Worm (Caenorhabditis elegans) whole organism, L3 larva: ENCODE data around the gene dcaf-13.

Experiments used
- R02D3.7 ChIP-seq: fragments of 150-350 bp; optimal IDR thresholded peaks from 2 replicates; lab custom pipeline; 2014; ENCODE audit warnings: missing biosample characterization, missing genetic modification characterization
- ZK546.5 ChIP-seq: sonication (generic microtip); optimal IDR thresholded peaks from 2 replicates; lab custom pipeline; 2017; ENCODE audit warnings: missing biosample characterization, missing genetic modification characterization
- ama-1 ChIP-seq: fragments of 150-350 bp; optimal IDR thresholded peaks from 2 replicates; lab custom pipeline; 2018
- ceh-16 ChIP-seq: sonication (generic microtip); optimal IDR thresholded peaks from 2 replicates; lab custom pipeline; 2017; ENCODE audit warnings: missing biosample characterization, missing genetic modification characterization
- ceh-28 ChIP-seq: fragments of 150-350 bp; optimal IDR thresholded peaks from 2 replicates; lab custom pipeline; 2014; ENCODE audit warnings: missing biosample characterization, missing genetic modification reagents, missing genetic modification characterization
- ceh-9 ChIP-seq: sonication (generic microtip); optimal IDR thresholded peaks from 2 replicates; lab custom pipeline; 2018; ENCODE audit warnings: missing biosample characterization, missing genetic modification characterization
- daf-12 ChIP-seq: fragments of 150-350 bp; optimal IDR thresholded peaks from 2 replicates; lab custom pipeline; 2014; ENCODE audit warnings: missing biosample characterization, missing genetic modification reagents, missing genetic modification characterization
- egl-5 ChIP-seq: fragments of 150-350 bp; optimal IDR thresholded peaks from 2 replicates; lab custom pipeline; 2017; ENCODE audit warnings: missing biosample characterization, missing genetic modification reagents, missing genetic modification characterization, inconsistent platforms
- elt-1 ChIP-seq: fragments of 150-350 bp; optimal IDR thresholded peaks from 2 replicates; lab custom pipeline; 2014; ENCODE audit warnings: missing biosample characterization, missing genetic modification characterization
- elt-2 ChIP-seq: sonication (generic microtip); optimal IDR thresholded peaks from 2 replicates; lab custom pipeline; 2016; ENCODE audit warnings: missing genetic modification reagents, mild to moderate bottlenecking, missing genetic modification characterization, missing compliant biosample characterization
- elt-3 ChIP-seq, 3 experiments: fragments of 150-350 bp in 1 of 3; sonication (generic microtip) in 2 of 3; optimal IDR thresholded peaks; 2 replicates in 2 of 3; 4 replicates in 1 of 3; lab custom pipeline; 2014 to 2017; ENCODE audit warnings: missing biosample characterization in 3 of 3, missing genetic modification characterization in 3 of 3
- eor-1 ChIP-seq, 2 experiments: fragments of 150-350 bp; optimal IDR thresholded peaks; 2 replicates each; lab custom pipeline; 2014 to 2018; ENCODE audit warnings: missing biosample characterization in 2 of 2, missing genetic modification characterization in 2 of 2
- fkh-10 ChIP-seq: sonication (generic microtip); optimal IDR thresholded peaks from 2 replicates; lab custom pipeline; 2017; ENCODE audit warnings: missing biosample characterization, missing genetic modification reagents, missing genetic modification characterization
- hmg-11 ChIP-seq: sonication (generic microtip); optimal IDR thresholded peaks from 2 replicates; lab custom pipeline; 2016; ENCODE audit warnings: missing genetic modification characterization, missing compliant biosample characterization
- lin-15B ChIP-seq: fragments of 150-350 bp; optimal IDR thresholded peaks from 2 replicates; lab custom pipeline; 2014; ENCODE audit warnings: missing biosample characterization, missing genetic modification characterization
- lsy-12 ChIP-seq: sonication (generic microtip); optimal IDR thresholded peaks from 2 replicates; lab custom pipeline; 2016; ENCODE audit warnings: mild to moderate bottlenecking, missing genetic modification characterization, missing compliant biosample characterization
- mml-1 ChIP-seq: fragments of 150-350 bp; sonication (generic microtip); optimal IDR thresholded peaks from 3 replicates; lab custom pipeline; 2014; ENCODE audit warnings: missing biosample characterization, missing genetic modification characterization
- nfya-1 ChIP-seq: sonication (generic microtip); optimal IDR thresholded peaks from 2 replicates; lab custom pipeline; 2017; ENCODE audit warnings: missing genetic modification characterization, mild to moderate bottlenecking, missing compliant biosample characterization, antibody characterized with exemption, moderate library complexity; ENCODE audit not compliant: insufficient read depth
- nhr-11 ChIP-seq: fragments of 150-350 bp; optimal IDR thresholded peaks from 2 replicates; lab custom pipeline; 2014; ENCODE audit warnings: missing biosample characterization, missing genetic modification characterization
- nhr-23 ChIP-seq: fragments of 150-350 bp; optimal IDR thresholded peaks from 2 replicates; lab custom pipeline; 2014; ENCODE audit warnings: missing biosample characterization, missing genetic modification reagents, missing genetic modification characterization
- nhr-237 ChIP-seq: fragments of 150-350 bp; optimal IDR thresholded peaks from 2 replicates; lab custom pipeline; 2014; ENCODE audit warnings: missing biosample characterization, missing genetic modification characterization
- nhr-25 ChIP-seq: sonication (generic microtip); optimal IDR thresholded peaks from 2 replicates; lab custom pipeline; 2017; ENCODE audit warnings: missing biosample characterization, missing genetic modification characterization
- nhr-28 ChIP-seq: fragments of 150-350 bp; optimal IDR thresholded peaks from 2 replicates; lab custom pipeline; 2014; ENCODE audit warnings: missing biosample characterization, missing genetic modification characterization
- nhr-43 ChIP-seq: sonication (generic microtip); optimal IDR thresholded peaks from 2 replicates; lab custom pipeline; 2016; ENCODE audit warnings: mild to moderate bottlenecking, missing genetic modification characterization, missing compliant biosample characterization; ENCODE audit not compliant: poor library complexity, severe bottlenecking
- nhr-67 ChIP-seq: fragments of 150-350 bp; optimal IDR thresholded peaks from 2 replicates; lab custom pipeline; 2014; ENCODE audit warnings: missing biosample characterization, missing genetic modification characterization
- nhr-76 ChIP-seq: fragments of 150-350 bp; sonication (generic microtip); optimal IDR thresholded peaks from 5 replicates; lab custom pipeline; 2014; ENCODE audit warnings: missing biosample characterization, missing genetic modification characterization
- nhr-77 ChIP-seq: fragments of 150-350 bp; optimal IDR thresholded peaks from 2 replicates; lab custom pipeline; 2014; ENCODE audit warnings: missing biosample characterization, missing genetic modification characterization
- pqm-1 ChIP-seq: fragments of 150-350 bp; optimal IDR thresholded peaks from 2 replicates; lab custom pipeline; 2017; ENCODE audit warnings: missing biosample characterization, missing genetic modification characterization, inconsistent platforms
- sea-2 ChIP-seq: fragments of 150-350 bp; sonication (generic microtip); optimal IDR thresholded peaks from 4 replicates; lab custom pipeline; 2014; ENCODE audit warnings: missing biosample characterization, missing genetic modification reagents, missing genetic modification characterization
- skn-1 ChIP-seq: fragments of 150-350 bp; optimal IDR thresholded peaks from 2 replicates; lab custom pipeline; 2014; ENCODE audit warnings: missing biosample characterization, missing genetic modification characterization
- snpc-4 ChIP-seq: fragments of 150-350 bp; optimal IDR thresholded peaks from 2 replicates; lab custom pipeline; 2014; ENCODE audit warnings: missing biosample characterization, missing genetic modification characterization
- tbx-2 ChIP-seq: sonication (generic microtip); optimal IDR thresholded peaks from 2 replicates; lab custom pipeline; 2016; ENCODE audit warnings: mild to moderate bottlenecking, missing genetic modification characterization, missing compliant biosample characterization
- unc-39 ChIP-seq: sonication (generic microtip); optimal IDR thresholded peaks from 4 replicates; lab custom pipeline; 2017; ENCODE audit warnings: missing biosample characterization, missing genetic modification characterization
- unc-62 ChIP-seq: fragments of 150-350 bp; sonication (generic microtip); optimal IDR thresholded peaks from 4 replicates; lab custom pipeline; 2014; ENCODE audit warnings: missing biosample characterization, missing genetic modification reagents, missing genetic modification characterization
- ztf-11 ChIP-seq: fragments of 150-350 bp; optimal IDR thresholded peaks from 2 replicates; lab custom pipeline; 2014; ENCODE audit warnings: missing biosample characterization, missing genetic modification characterization
- ztf-4 ChIP-seq: fragments of 150-350 bp; optimal IDR thresholded peaks from 2 replicates; lab custom pipeline; 2014; ENCODE audit warnings: missing biosample characterization, missing genetic modification characterization

dcaf-13 gene

DNA sequence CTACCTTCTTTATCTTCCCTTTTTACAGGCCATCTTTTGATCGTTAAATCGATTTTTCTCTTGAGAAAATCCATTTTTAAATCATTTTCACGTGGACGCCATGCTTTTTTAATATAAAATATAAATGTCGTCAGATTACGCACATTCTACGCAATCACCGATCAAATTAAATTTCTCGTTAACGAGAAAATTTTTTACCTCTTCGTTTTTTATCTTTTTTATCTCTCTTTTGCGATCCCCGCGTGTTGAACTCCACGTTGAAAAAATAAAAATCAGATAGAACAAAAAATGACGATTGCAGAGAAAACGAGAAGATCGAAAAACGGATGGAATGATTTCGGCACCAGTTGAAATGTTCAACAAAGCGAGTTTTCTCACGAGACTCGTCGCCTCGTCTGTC, 4.7 kb downstream of the dcaf-13 start, which contains the start of gene bpnt-1:
TSS of gene bpnt-1 (plus strand) at position 301 of the 400 bp plus-strand sequence.
- TF ChIP-seq tbx-2 (tag; lab: Kevin White, UChicago), result no peak
- peak; percentile 14 for TF ChIP-seq ceh-28

DNA sequence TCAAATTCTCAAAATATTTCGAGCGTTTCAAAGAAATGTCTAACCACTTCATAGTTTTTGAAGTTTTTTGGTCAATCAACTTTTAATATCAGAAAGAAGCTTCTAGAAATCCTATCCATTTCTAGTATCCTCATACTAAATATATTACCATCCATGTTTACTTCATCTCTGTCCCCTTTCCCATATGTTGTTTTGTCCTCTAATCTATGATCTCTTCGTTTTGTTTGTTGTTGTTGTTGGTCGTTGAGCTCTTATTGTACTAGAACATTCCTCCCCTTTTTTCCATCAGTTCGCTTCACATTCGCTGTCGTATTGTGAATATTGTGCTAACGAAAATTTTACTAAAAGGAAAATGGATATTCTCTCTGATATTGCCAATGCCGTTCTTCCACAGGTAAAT, 7.4 kb downstream of the dcaf-13 start, which contains the start of gene sod-5:
TSS of gene sod-5 (plus strand) at position 301 of the 400 bp plus-strand sequence.
- TF ChIP-seq nhr-237 (tag; lab: Kevin White, UChicago) (no peak), unc-39 (tag; lab: Kevin White, UChicago) (no peak), ceh-16 (tag; lab: Kevin White, UChicago) (no peak), sea-2 (GFP tag; lab: Kevin White, UChicago) (no peak), nhr-43 (no peak), daf-12 (tag; lab: Kevin White, UChicago) (no peak), nfya-1 (tag; lab: Kevin White, UChicago) (no peak), ztf-11 (no peak), ceh-28 (no peak)
- TF ChIP-seq, all 47 proteins: peak for 0

DNA sequence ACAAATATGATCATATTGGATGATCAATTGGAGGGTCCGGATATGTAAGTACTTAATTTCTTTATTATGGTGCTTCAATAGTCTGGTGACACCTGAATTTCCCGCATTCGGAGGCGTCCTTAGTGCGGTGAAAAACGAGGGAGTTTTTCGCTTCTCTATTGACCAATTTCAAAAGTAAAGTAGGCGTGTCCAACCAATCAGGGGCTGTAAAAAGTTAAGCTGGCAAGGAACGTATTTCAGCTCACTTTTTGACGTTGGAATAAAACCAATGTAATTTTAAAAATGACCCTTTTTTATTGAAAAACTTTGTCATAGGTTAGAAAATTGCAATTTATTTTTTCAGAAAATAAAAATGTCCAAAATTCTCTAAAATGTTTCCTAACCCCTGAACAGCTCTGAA, 15.1 kb downstream of the dcaf-13 start:
- TF ChIP-seq fkh-10 (GFP tag; lab: Kevin White, UChicago), result no peak
- TF ChIP-seq nfya-1 (tag; lab: Kevin White, UChicago), result peak; percentile 90
- TF ChIP-seq, all 47 proteins: peak for 1

DNA sequence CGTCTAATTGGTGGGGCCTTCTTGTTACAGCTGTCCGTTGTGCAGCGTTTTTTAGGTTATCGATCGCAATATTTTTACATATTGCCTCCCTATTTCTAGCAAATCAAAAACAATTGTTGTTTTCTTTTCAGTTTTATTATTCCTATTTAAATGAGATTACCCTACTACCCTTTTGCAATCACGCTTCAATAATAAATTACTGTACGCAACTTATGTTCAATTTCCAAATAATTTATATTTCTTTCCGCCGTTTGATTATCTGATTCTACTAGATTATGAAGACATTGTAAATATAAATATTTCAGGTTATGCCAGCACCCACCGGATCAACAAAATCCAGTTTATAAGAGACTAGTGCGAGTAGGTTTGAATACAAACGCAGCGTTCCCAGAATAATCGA, 19.3 kb downstream of the dcaf-13 start, which contains the start of gene ZK430.5:
TSS of gene ZK430.5 (plus strand) at position 301 of the 400 bp plus-strand sequence.
- TF ChIP-seq tbx-2 (tag; lab: Kevin White, UChicago) (no peak), nfya-1 (tag; lab: Kevin White, UChicago) (no peak), nhr-25 (tag; lab: Kevin White, UChicago) (no peak), nhr-76 (tag; lab: Kevin White, UChicago) (no peak), eor-1 (tag; optimal IDR thresholded peaks at IDR 0.05; lab: Kevin White, UChicago) (no peak), skn-1 (no peak), R02D3.7 (no peak), lin-15B (tag; lab: Kevin White, UChicago) (no peak), elt-1 (tag; lab: Kevin White, UChicago) (no peak), nhr-11 (no peak)

DNA sequence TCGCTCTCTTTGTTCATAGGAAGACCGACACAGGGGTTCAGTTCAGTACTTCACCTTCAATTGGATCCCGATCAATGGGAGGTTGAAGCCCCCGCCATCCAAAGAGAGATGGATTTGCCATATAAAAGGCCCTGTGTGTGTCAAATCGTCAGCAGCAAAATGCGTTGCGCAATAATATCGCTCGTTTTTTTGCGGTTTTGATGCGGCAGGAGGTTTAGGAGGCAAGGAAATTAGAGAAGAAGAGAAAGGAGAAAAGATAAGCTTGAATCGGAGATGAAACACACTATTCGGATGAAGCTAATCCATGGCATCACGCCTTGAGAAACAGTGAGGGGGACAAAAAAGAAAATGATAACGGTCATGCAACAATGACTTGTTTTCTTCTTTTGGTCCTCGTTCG, 30.3 kb downstream of the dcaf-13 start:
- TF ChIP-seq nhr-77 (tag; lab: Kevin White, UChicago) (no peak), lin-15B (tag; lab: Kevin White, UChicago) (no peak), mml-1 (tag; lab: Kevin White, UChicago) (no peak), nhr-28 (tag; lab: Kevin White, UChicago) (no peak), hmg-11 (tag; lab: Kevin White, UChicago) (no peak), pqm-1 (no peak), ztf-4 (tag; lab: Kevin White, UChicago) (no peak), fkh-10 (GFP tag; lab: Kevin White, UChicago) (no peak), elt-2 (tag; lab: Kevin White, UChicago) (no peak), egl-5 (no peak)

DNA sequence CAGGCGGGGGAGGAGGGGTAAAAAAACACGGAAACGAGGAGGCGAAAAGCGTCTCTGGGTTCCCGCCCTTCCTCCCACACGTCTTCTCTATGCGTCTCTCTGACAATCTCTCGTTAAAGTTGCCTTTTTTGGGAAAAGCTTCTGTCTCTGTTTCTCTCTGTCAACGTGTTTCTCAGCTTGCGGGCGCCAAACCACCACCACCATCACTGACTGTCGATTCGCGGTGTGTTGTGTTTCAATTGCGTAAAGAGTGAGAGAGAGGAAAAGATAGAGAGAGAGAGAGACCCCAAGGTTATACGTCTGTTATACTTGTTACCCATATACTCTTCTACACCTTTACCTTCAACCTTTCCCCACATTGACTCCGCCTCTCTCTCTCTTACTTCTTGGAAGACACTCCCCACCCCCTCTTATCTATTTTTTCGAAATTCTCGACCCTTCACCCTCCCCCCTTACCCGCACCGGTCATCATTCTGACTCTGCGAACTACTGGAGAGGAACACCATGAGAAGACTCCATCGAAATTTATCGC, 32.1 kb downstream of the dcaf-13 start, which contains the start of gene mlt-7:
TSS of gene mlt-7 (plus strand) at position 482 of the 532 bp plus-strand sequence.
- no peak for TF ChIP-seq hmg-11 (tag; lab: Kevin White, UChicago)
- TF ChIP-seq snpc-4 (tag; lab: Kevin White, UChicago), result no peak
- peak; percentile 15 for TF ChIP-seq elt-1 (tag; lab: Kevin White, UChicago)
- no peak for TF ChIP-seq fkh-10 (GFP tag; lab: Kevin White, UChicago)
- TF ChIP-seq nhr-67, result no peak
- peak; percentile 91 for TF ChIP-seq nhr-25 (tag; lab: Kevin White, UChicago)
- no peak for TF ChIP-seq nhr-11
- TF ChIP-seq ZK546.5 (tag; lab: Kevin White, UChicago), result no peak
- TF ChIP-seq nhr-23 (tag; lab: Kevin White, UChicago), result peak; percentile 16
- TF ChIP-seq egl-5, result no peak
- no peak for TF ChIP-seq lsy-12
- TF ChIP-seq nhr-237 (tag; lab: Kevin White, UChicago), result no peak
- no peak for TF ChIP-seq nhr-77 (tag; lab: Kevin White, UChicago)
- no peak for TF ChIP-seq elt-3 (tag; optimal IDR thresholded peaks at IDR 0.05; lab: Kevin White, UChicago)
- TF ChIP-seq ceh-9 (tag; lab: Kevin White, UChicago), result no peak
- no peak for TF ChIP-seq mml-1 (tag; lab: Kevin White, UChicago)
- TF ChIP-seq nhr-28 (tag; lab: Kevin White, UChicago), result no peak
- TF ChIP-seq ama-1 (lab: Kevin White, UChicago), result no peak
- no peak for TF ChIP-seq nhr-43
- TF ChIP-seq unc-62 (GFP tag; lab: Kevin White, UChicago), result no peak
